Fruit fly (Drosophila melanogaster) whole organism, embryonic: ENCODE data around the gene Indy.

Experiments
- Atf6 ChIP-seq: fragments of 200-800 bp; sonication (Bioruptor generic); IDR thresholded peaks from 2 replicates; pipeline ENCODE4 v1.3.6; 2022; ENCODE audit warnings: missing biosample characterization, missing genetic modification characterization
- Awh ChIP-seq: fragments of 200-800 bp; sonication (Bioruptor generic); IDR thresholded peaks from 2 replicates; pipeline ENCODE4, ENCODE4 v1.3.6; 2022; ENCODE audit warnings: missing biosample characterization, missing genetic modification characterization
- B-H2 ChIP-seq: fragments of 200-800 bp; sonication (Bioruptor generic); optimal IDR thresholded peaks from 2 replicates; lab custom pipeline; 2018; ENCODE audit warnings: missing biosample characterization, mild to moderate bottlenecking, missing genetic modification characterization
- CG10267 ChIP-seq: fragments of 200-800 bp; sonication (Bioruptor generic); optimal IDR thresholded peaks from 2 replicates; lab custom pipeline; 2018; ENCODE audit warnings: missing biosample characterization, mild to moderate bottlenecking, missing genetic modification characterization, moderate library complexity
- CG10979 ChIP-seq: fragments of 200-800 bp; sonication (Bioruptor generic); optimal IDR thresholded peaks from 2 replicates; lab custom pipeline; 2018; ENCODE audit warnings: missing biosample characterization, mild to moderate bottlenecking, missing genetic modification characterization, moderate library complexity
- CG11093 ChIP-seq: fragments of 200-800 bp; sonication (Bioruptor generic); IDR thresholded peaks from 3 replicates; pipeline ENCODE4 v1.3.6; 2022; ENCODE audit warnings: missing biosample characterization, missing genetic modification characterization
- CG14050 ChIP-seq: fragments of 200-800 bp; sonication (Bioruptor generic); IDR thresholded peaks from 3 replicates; pipeline ENCODE4 v1.3.6; 2022; ENCODE audit warnings: missing biosample characterization, missing genetic modification characterization
- CG15073 ChIP-seq: fragments of 200-800 bp; sonication (Bioruptor generic); optimal IDR thresholded peaks from 2 replicates; lab custom pipeline; 2016; ENCODE audit warnings: missing biosample characterization, missing genetic modification characterization
- CG15269 ChIP-seq: fragments of 200-800 bp; sonication (Bioruptor generic); optimal IDR thresholded peaks from 2 replicates; lab custom pipeline; 2018; ENCODE audit warnings: missing biosample characterization, mild to moderate bottlenecking, missing genetic modification characterization, moderate library complexity
- CG15601 ChIP-seq: fragments of 200-800 bp; sonication (Bioruptor generic); optimal IDR thresholded peaks from 3 replicates; lab custom pipeline; 2019; ENCODE audit warnings: missing biosample characterization, mild to moderate bottlenecking, missing genetic modification characterization, moderate library complexity
- CG1647 ChIP-seq: fragments of 200-800 bp; sonication (Bioruptor generic); optimal IDR thresholded peaks from 3 replicates; lab custom pipeline; 2016; ENCODE audit warnings: missing biosample characterization, missing genetic modification characterization
- CG16779 ChIP-seq: fragments of 200-800 bp; sonication (Bioruptor generic); IDR thresholded peaks from 2 replicates; pipeline ENCODE4 v1.3.6; 2022; ENCODE audit warnings: missing biosample characterization, missing genetic modification characterization
- CG2116 ChIP-seq: fragments of 200-800 bp; sonication (Bioruptor generic); optimal IDR thresholded peaks from 3 replicates; lab custom pipeline; 2018; ENCODE audit warnings: missing biosample characterization, mild to moderate bottlenecking, missing genetic modification characterization
- CG2712 ChIP-seq: fragments of 200-800 bp; optimal IDR thresholded peaks from 3 replicates; lab custom pipeline; 2019; ENCODE audit warnings: missing biosample characterization, mild to moderate bottlenecking, missing genetic modification characterization, moderate library complexity
- CG2875 ChIP-seq: fragments of 200-800 bp; sonication (Bioruptor generic); optimal IDR thresholded peaks from 2 replicates; lab custom pipeline; 2017; ENCODE audit warnings: missing biosample characterization, mild to moderate bottlenecking, missing genetic modification characterization, missing genetic modification reagents
- CG3065 ChIP-seq: fragments of 200-800 bp; sonication (Bioruptor generic); optimal IDR thresholded peaks from 2 replicates; lab custom pipeline; 2016; ENCODE audit warnings: missing biosample characterization, missing genetic modification characterization
- CG32532 ChIP-seq: fragments of 200-800 bp; sonication (Bioruptor generic); IDR thresholded peaks from 2 replicates; pipeline ENCODE4 v1.3.6; 2022; ENCODE audit warnings: missing biosample characterization, missing genetic modification characterization
- CG4424 ChIP-seq: fragments of 200-800 bp; sonication (Bioruptor generic); optimal IDR thresholded peaks from 3 replicates; lab custom pipeline; 2016; ENCODE audit warnings: missing biosample characterization, missing genetic modification characterization
- CG4820 ChIP-seq: fragments of 200-800 bp; sonication (Bioruptor generic); optimal IDR thresholded peaks from 3 replicates; lab custom pipeline; 2016; ENCODE audit warnings: missing biosample characterization, missing genetic modification characterization
- CG4854 ChIP-seq: fragments of 200-800 bp; sonication (Bioruptor generic); optimal IDR thresholded peaks from 2 replicates; lab custom pipeline; 2016; ENCODE audit warnings: missing biosample characterization, missing genetic modification characterization, inconsistent platforms
- CG5180 ChIP-seq: fragments of 200-800 bp; sonication (Bioruptor generic); optimal IDR thresholded peaks from 3 replicates; lab custom pipeline; 2017; ENCODE audit warnings: missing biosample characterization, missing genetic modification characterization, mild to moderate bottlenecking, moderate library complexity, missing genetic modification reagents
- CG5953 ChIP-seq: fragments of 200-800 bp; sonication (Bioruptor generic); IDR thresholded peaks from 2 replicates; pipeline ENCODE4 v1.3.6; 2022; ENCODE audit warnings: missing biosample characterization, missing genetic modification characterization
- CG8359 ChIP-seq: fragments of 200-800 bp; sonication (Bioruptor generic); optimal IDR thresholded peaks from 2 replicates; lab custom pipeline; 2017; ENCODE audit warnings: missing biosample characterization, mild to moderate bottlenecking, missing genetic modification characterization, borderline replicate concordance
- Doc3 ChIP-seq: fragments of 200-800 bp; sonication (Bioruptor generic); IDR thresholded peaks from 3 replicates; pipeline ENCODE4 v1.3.6; 2022; ENCODE audit warnings: missing biosample characterization, missing genetic modification characterization; ENCODE audit not compliant: partially characterized antibody
- Jarid2 ChIP-seq: fragments of 200-800 bp; sonication (Bioruptor generic); optimal IDR thresholded peaks from 3 replicates; lab custom pipeline; 2017; ENCODE audit warnings: mild to moderate bottlenecking, missing biosample characterization, missing genetic modification reagents, missing genetic modification characterization
- Mes4 ChIP-seq: fragments of 200-800 bp; sonication (Bioruptor generic); optimal IDR thresholded peaks from 2 replicates; lab custom pipeline; 2016; ENCODE audit warnings: missing biosample characterization, missing genetic modification characterization
- Myb ChIP-seq: fragments of 200-800 bp; sonication (Bioruptor generic); optimal IDR thresholded peaks from 2 replicates; lab custom pipeline; 2016; ENCODE audit warnings: missing biosample characterization, missing genetic modification characterization
- Opbp ChIP-seq: fragments of 200-800 bp; sonication (Bioruptor generic); IDR thresholded peaks from 3 replicates; pipeline ENCODE4 v1.3.6; 2022; ENCODE audit warnings: missing biosample characterization, missing genetic modification characterization; ENCODE audit not compliant: partially characterized antibody
- PHDP ChIP-seq: fragments of 200-800 bp; sonication (Bioruptor generic); optimal IDR thresholded peaks from 3 replicates; lab custom pipeline; 2018; ENCODE audit warnings: missing biosample characterization, mild to moderate bottlenecking, missing genetic modification characterization, moderate library complexity
- Pdp1 ChIP-seq, 2 experiments: fragments of 200-800 bp; sonication (Bioruptor generic); optimal IDR thresholded peaks; 3 replicates each; lab custom pipeline; 2016; ENCODE audit warnings: missing biosample characterization in 2 of 2, missing genetic modification characterization in 2 of 2, mild to moderate bottlenecking in 1 of 2, moderate library complexity in 1 of 2
- Six4 ChIP-seq: fragments of 200-800 bp; sonication (Bioruptor generic); optimal IDR thresholded peaks from 2 replicates; lab custom pipeline; 2016; ENCODE audit warnings: missing biosample characterization, missing genetic modification characterization
- amos ChIP-seq: fragments of 200-800 bp; sonication (Bioruptor generic); IDR thresholded peaks from 2 replicates; pipeline ENCODE4 v1.3.6; 2022; ENCODE audit warnings: missing biosample characterization, missing genetic modification characterization; ENCODE audit not compliant: partially characterized antibody
- aop ChIP-seq: fragments of 200-800 bp; sonication (Bioruptor generic); IDR thresholded peaks from 2 replicates; pipeline ENCODE4 v1.3.6; 2022; ENCODE audit warnings: missing biosample characterization, missing genetic modification characterization
- ap ChIP-seq: fragments of 200-800 bp; sonication (Bioruptor generic); IDR thresholded peaks from 2 replicates; pipeline ENCODE4 v1.3.6; 2022; ENCODE audit warnings: missing biosample characterization, missing genetic modification characterization
- chm ChIP-seq: fragments of 200-800 bp; sonication (Bioruptor generic); IDR thresholded peaks from 2 replicates; pipeline ENCODE4 v1.3.6; 2022; ENCODE audit warnings: missing biosample characterization, missing genetic modification characterization
- da ChIP-seq: fragments of 200-800 bp; sonication (Bioruptor generic); optimal IDR thresholded peaks from 2 replicates; lab custom pipeline; 2016; ENCODE audit warnings: missing biosample characterization, missing genetic modification characterization
- danr ChIP-seq: fragments of 200-800 bp; sonication (Bioruptor generic); IDR thresholded peaks from 2 replicates; pipeline ENCODE4 v1.3.6; 2022; ENCODE audit warnings: missing biosample characterization, missing genetic modification characterization
- emc ChIP-seq: fragments of 200-800 bp; sonication (Bioruptor generic); optimal IDR thresholded peaks from 2 replicates; lab custom pipeline; 2016; ENCODE audit warnings: missing biosample characterization, missing genetic modification characterization
- fd102C ChIP-seq: fragments of 200-800 bp; sonication (Bioruptor generic); optimal IDR thresholded peaks from 2 replicates; lab custom pipeline; 2018; ENCODE audit warnings: missing biosample characterization, mild to moderate bottlenecking, missing genetic modification characterization, moderate library complexity
- grau ChIP-seq: fragments of 200-800 bp; optimal IDR thresholded peaks from 3 replicates; lab custom pipeline; 2019; ENCODE audit warnings: missing biosample characterization, mild to moderate bottlenecking, missing genetic modification characterization, moderate library complexity
- hkb ChIP-seq, 2 experiments: fragments of 200-800 bp in 1 of 2; fragments of >200 bp in 1 of 2; sonication (Bioruptor generic) in 1 of 2; IDR thresholded peaks in 1 of 2; optimal IDR thresholded peaks in 1 of 2; 2 replicates each; pipeline versions ENCODE4 v1.3.6 to Lab custom; 2017 to 2022; ENCODE audit warnings: missing biosample characterization in 1 of 2, missing genetic modification characterization in 1 of 2
- kah ChIP-seq: fragments of 200-800 bp; sonication (Bioruptor generic); optimal IDR thresholded peaks from 2 replicates; lab custom pipeline; 2018; ENCODE audit warnings: missing biosample characterization, mild to moderate bottlenecking, missing genetic modification characterization
- ken ChIP-seq: fragments of 200-800 bp; sonication (Bioruptor generic); IDR thresholded peaks from 3 replicates; pipeline ENCODE4 v1.3.6; 2022; ENCODE audit warnings: missing biosample characterization, missing genetic modification characterization
- phol ChIP-seq: fragments of 200-800 bp; sonication (Bioruptor generic); optimal IDR thresholded peaks from 3 replicates; lab custom pipeline; 2018; ENCODE audit warnings: missing biosample characterization, mild to moderate bottlenecking, missing genetic modification characterization, moderate library complexity
- stc ChIP-seq: fragments of 200-800 bp; sonication (Bioruptor generic); IDR thresholded peaks from 2 replicates; pipeline ENCODE4 v1.3.6; 2022; ENCODE audit warnings: missing biosample characterization, missing genetic modification characterization
- tgo ChIP-seq: fragments of 200-800 bp; sonication (Bioruptor generic); IDR thresholded peaks from 3 replicates; pipeline ENCODE4 v1.3.6; 2022; ENCODE audit warnings: missing biosample characterization, missing genetic modification characterization
- zf30C ChIP-seq: fragments of 200-800 bp; sonication (Bioruptor generic); optimal IDR thresholded peaks from 3 replicates; lab custom pipeline; 2018; ENCODE audit warnings: missing biosample characterization, mild to moderate bottlenecking, missing genetic modification characterization

Indy gene

dm6 chr3L:18890283-18891175 lies 44.5 kb upstream of the Indy start, which contains the start of gene CG3961 (continued):
- TF ChIP-seq kah (GFP tag; lab: Kevin White, UChicago), result peak; percentile 94
- peak; percentile 93 for TF ChIP-seq CG5180 (GFP tag; lab: Kevin White, UChicago)
- peak; percentile 88 to 89 for TF ChIP-seq Pdp1 (GFP tag; optimal IDR thresholded peaks at IDR 0.05; lab: Kevin White, UChicago)
- peak; percentile 98 for TF ChIP-seq CG4424 (GFP tag; lab: Kevin White, UChicago)
- TF ChIP-seq CG1647 (GFP tag; lab: Kevin White, UChicago), result peak; percentile 69
- peak; percentile 99 for TF ChIP-seq phol
- peak; percentile 83; the same call in 1 of the 2 replicates for TF ChIP-seq chm
- TF ChIP-seq CG8359 (GFP tag; lab: Kevin White, UChicago), result peak; percentile 93
- TF ChIP-seq Awh (GFP tag; lab: Robert Waterston, UW), result peak; percentile 90; the same call in 1 of the 2 replicates
- peak; percentile 98 for TF ChIP-seq CG4820 (GFP tag; lab: Kevin White, UChicago)
- TF ChIP-seq CG15073, result peak; percentile 77
- TF ChIP-seq fd102C (GFP tag; lab: Kevin White, UChicago), result peak; percentile 68
- peak; percentile 98 for TF ChIP-seq CG2875 (GFP tag; lab: Kevin White, UChicago)
- peak; percentile 79 for TF ChIP-seq CG32532 (GFP tag; lab: Robert Waterston, UW)
- no peak for TF ChIP-seq aop (GFP tag; lab: Robert Waterston, UW)
- TF ChIP-seq Six4 (GFP tag; lab: Kevin White, UChicago), result peak; percentile 96
- TF ChIP-seq CG10979 (tag; lab: Kevin White, UChicago), result peak; percentile 99
- no peak for TF ChIP-seq Opbp (GFP tag; lab: Robert Waterston, UW)
- peak; percentile 61; the same call in 1 of the 2 replicates for TF ChIP-seq CG16779
- TF ChIP-seq hkb (optimal IDR thresholded peaks at IDR 0.05; lab: Kevin White, UChicago), result no peak
- TF ChIP-seq hkb (GFP tag; IDR thresholded peaks at IDR 0.05; lab: Robert Waterston, UW), result peak; percentile 94
- TF ChIP-seq da (GFP tag; lab: Kevin White, UChicago), result peak; percentile 53
- TF ChIP-seq PHDP (tag; lab: Kevin White, UChicago), result peak; percentile 97
- no peak for TF ChIP-seq CG5953 (GFP tag; lab: Robert Waterston, UW)
- peak; percentile 94 for TF ChIP-seq CG3065 (GFP tag; lab: Kevin White, UChicago)
- peak; percentile 66 for TF ChIP-seq Jarid2 (GFP tag; lab: Kevin White, UChicago)
- TF ChIP-seq tgo (GFP tag; lab: Robert Waterston, UW), result peak; percentile 95
- TF ChIP-seq Mes4 (GFP tag; lab: Kevin White, UChicago), result peak; percentile 86
- TF ChIP-seq amos, result no peak; the same call in 1 of the 2 replicates
- peak; percentile 89 for TF ChIP-seq Atf6 (GFP tag; lab: Robert Waterston, UW)
- peak; percentile 83 for TF ChIP-seq ap (GFP tag; lab: Robert Waterston, UW)
- TF ChIP-seq grau, result peak; percentile 98
- peak; percentile 97 for TF ChIP-seq CG15269
- TF ChIP-seq Doc3 (GFP tag; lab: Robert Waterston, UW), result no peak
- peak; percentile 80; the same call in 2 of the 3 replicates for TF ChIP-seq ken (GFP tag; lab: Robert Waterston, UW)
- TF ChIP-seq CG2712 (tag; lab: Kevin White, UChicago), result peak; percentile 99
- TF ChIP-seq emc (GFP tag; lab: Kevin White, UChicago), result peak; percentile 1
- peak; percentile 84 for TF ChIP-seq CG4854 (GFP tag; lab: Kevin White, UChicago)
- TF ChIP-seq Myb (GFP tag; lab: Kevin White, UChicago), result peak; percentile 58
- TF ChIP-seq stc (GFP tag; lab: Robert Waterston, UW), result peak; percentile 92
- peak; percentile 90 for TF ChIP-seq CG2116 (GFP tag; lab: Kevin White, UChicago)
- peak; percentile 80 for TF ChIP-seq B-H2 (GFP tag; lab: Kevin White, UChicago)
- TF ChIP-seq CG14050, result peak; percentile 83
- TF ChIP-seq zf30C (GFP tag; lab: Kevin White, UChicago), result peak; percentile 92
- peak; percentile 92 for TF ChIP-seq CG11093 (GFP tag; lab: Robert Waterston, UW)
- peak; percentile 98 for TF ChIP-seq CG15601
- TF ChIP-seq CG10267 (tag; lab: Kevin White, UChicago), result peak; percentile 96
- peak; percentile 90 for TF ChIP-seq danr (GFP tag; lab: Robert Waterston, UW)
